Worm (Caenorhabditis elegans) whole organism, L4/young adult: ENCODE results near the gene Y54G9A.5.

Experiments
- W03F9.2 ChIP-seq: fragments of 150-350 bp; optimal IDR thresholded peaks from 2 replicates; lab custom pipeline; 2014; ENCODE audit warnings: missing biosample characterization, missing genetic modification characterization
- dao-5 ChIP-seq: sonication (generic microtip); optimal IDR thresholded peaks from 2 replicates; lab custom pipeline; 2016; ENCODE audit warnings: missing genotype, missing genetic modification characterization, moderate library complexity, missing compliant biosample characterization
- him-1 ChIP-seq: sonication (generic microtip); optimal IDR thresholded peaks from 2 replicates; lab custom pipeline; 2016; ENCODE audit warnings: missing genotype, missing genetic modification reagents, missing genetic modification characterization, missing compliant biosample characterization

DNA sequence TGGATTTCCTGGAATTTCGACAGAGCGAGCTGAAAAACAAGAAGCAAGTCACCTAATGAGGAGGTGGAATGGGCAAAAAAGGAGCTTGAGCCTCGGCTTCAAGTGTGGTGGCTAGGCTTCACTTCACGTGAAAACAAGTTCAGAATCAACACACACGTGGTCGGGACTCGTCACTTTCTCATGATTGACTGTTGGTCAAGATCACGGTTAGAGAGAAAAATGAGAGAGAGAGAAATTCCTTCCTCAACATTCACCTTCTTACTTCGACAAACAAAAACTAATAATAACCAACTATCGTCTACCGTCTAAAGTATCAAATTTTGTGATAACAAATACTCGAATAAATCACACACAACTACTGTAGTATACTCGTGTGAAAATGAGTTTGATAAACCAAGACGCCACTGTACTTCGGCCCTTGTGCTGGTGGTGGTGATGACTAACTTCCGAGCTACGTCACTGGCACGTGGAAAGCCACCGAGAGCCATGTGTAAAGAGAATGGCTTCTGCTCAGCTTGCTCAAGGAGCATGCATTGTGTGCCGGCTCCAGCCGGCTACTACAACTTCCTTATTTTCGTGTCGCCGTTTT lies 49.1 kb upstream of the Y54G9A.5 start:
- no peak for TF ChIP-seq him-1 (tag; lab: Kevin White, UChicago)
- no peak for TF ChIP-seq W03F9.2 (tag; lab: Kevin White, UChicago)
- no peak for TF ChIP-seq dao-5 (tag; lab: Kevin White, UChicago)
